Fruit fly (Drosophila melanogaster) whole organism, embryonic: ENCODE results near the gene PCNA2.

Source experiments
- ATbp ChIP-seq: fragments of 200-800 bp; sonication (Bioruptor generic); optimal IDR thresholded peaks from 2 replicates; lab custom pipeline; 2017; ENCODE audit warnings: missing biosample characterization, mild to moderate bottlenecking, missing genetic modification characterization, missing genetic modification reagents
- Atf6 ChIP-seq: fragments of 200-800 bp; sonication (Bioruptor generic); IDR thresholded peaks from 2 replicates; pipeline ENCODE4 v1.3.6; 2022; ENCODE audit warnings: missing biosample characterization, missing genetic modification characterization
- CG12219 ChIP-seq: fragments of 200-800 bp; sonication (Bioruptor generic); optimal IDR thresholded peaks from 3 replicates; lab custom pipeline; 2018; ENCODE audit warnings: missing biosample characterization, mild to moderate bottlenecking, missing genetic modification characterization
- CG12236 ChIP-seq: fragments of 200-800 bp; sonication (Bioruptor generic); optimal IDR thresholded peaks from 2 replicates; lab custom pipeline; 2016; ENCODE audit warnings: missing biosample characterization, missing genetic modification characterization
- CG13287 ChIP-seq: fragments of 200-800 bp; sonication (Bioruptor generic); IDR thresholded peaks from 2 replicates; pipeline ENCODE4 v1.3.6; 2022; ENCODE audit warnings: missing biosample characterization, missing genetic modification characterization; ENCODE audit not compliant: partially characterized antibody
- CG13894 ChIP-seq: fragments of 200-800 bp; sonication (Bioruptor generic); optimal IDR thresholded peaks from 3 replicates; lab custom pipeline; 2018; ENCODE audit warnings: missing biosample characterization, mild to moderate bottlenecking, missing genetic modification characterization, moderate library complexity
- CG16813 ChIP-seq: fragments of 200-800 bp; sonication (Bioruptor generic); IDR thresholded peaks from 3 replicates; pipeline ENCODE4 v1.3.6; 2022; ENCODE audit warnings: missing biosample characterization, missing genetic modification characterization; ENCODE audit not compliant: partially characterized antibody
- CG31224 ChIP-seq: fragments of 200-800 bp; sonication (Bioruptor generic); IDR thresholded peaks from 2 replicates; pipeline ENCODE4 v1.3.6; 2022; ENCODE audit warnings: missing biosample characterization, missing genetic modification characterization
- CG34224 ChIP-seq: fragments of 200-800 bp; sonication (Bioruptor generic); IDR thresholded peaks from 3 replicates; pipeline ENCODE4 v1.3.6; 2022; ENCODE audit warnings: missing biosample characterization, missing genetic modification characterization; ENCODE audit not compliant: partially characterized antibody
- CG4328 ChIP-seq: fragments of 200-800 bp; sonication (Bioruptor generic); optimal IDR thresholded peaks from 3 replicates; lab custom pipeline; 2017; ENCODE audit warnings: missing biosample characterization, missing genetic modification reagents, missing genetic modification characterization
- CG4360 ChIP-seq: fragments of 200-800 bp; sonication (Bioruptor generic); IDR thresholded peaks from 2 replicates; pipeline ENCODE4 v1.3.6; 2022; ENCODE audit warnings: missing biosample characterization, missing genetic modification characterization
- CG4404 ChIP-seq: fragments of 200-800 bp; sonication (Bioruptor generic); IDR thresholded peaks from 2 replicates; pipeline ENCODE4 v1.3.6; 2022; ENCODE audit warnings: missing biosample characterization, missing genetic modification characterization
- CG4820 ChIP-seq: fragments of 200-800 bp; sonication (Bioruptor generic); optimal IDR thresholded peaks from 3 replicates; lab custom pipeline; 2016; ENCODE audit warnings: missing biosample characterization, missing genetic modification characterization
- CG5245 ChIP-seq: fragments of 200-800 bp; sonication (Bioruptor generic); optimal IDR thresholded peaks from 3 replicates; lab custom pipeline; 2016; ENCODE audit warnings: missing biosample characterization, missing genetic modification characterization
- CG6175 ChIP-seq: fragments of 200-800 bp; sonication (Bioruptor generic); IDR thresholded peaks from 3 replicates; pipeline ENCODE4 v1.3.6; 2022; ENCODE audit warnings: missing biosample characterization, missing genetic modification characterization
- CG8478 ChIP-seq: fragments of >200 bp; optimal IDR thresholded peaks from 2 replicates; lab custom pipeline; 2018
- CG9437 ChIP-seq: fragments of 200-800 bp; sonication (Bioruptor generic); optimal IDR thresholded peaks from 2 replicates; lab custom pipeline; 2018; ENCODE audit warnings: missing biosample characterization, mild to moderate bottlenecking, missing genetic modification characterization
- CrebB ChIP-seq: fragments of 200-800 bp; sonication (Bioruptor generic); optimal IDR thresholded peaks from 3 replicates; lab custom pipeline; 2018; ENCODE audit warnings: missing biosample characterization, mild to moderate bottlenecking, missing genetic modification characterization
- HLHmδ ChIP-seq: fragments of 200-800 bp; sonication (Bioruptor generic); optimal IDR thresholded peaks from 2 replicates; lab custom pipeline; 2018; ENCODE audit warnings: missing biosample characterization, mild to moderate bottlenecking, missing genetic modification characterization, moderate library complexity
- Hmr ChIP-seq: fragments of 200-800 bp; sonication (Bioruptor generic); optimal IDR thresholded peaks from 3 replicates; lab custom pipeline; 2017; ENCODE audit warnings: mild to moderate bottlenecking, missing biosample characterization, missing genetic modification reagents, missing genetic modification characterization
- Hr78 ChIP-seq, 2 experiments: fragments of 200-800 bp in 1 of 2; fragments of >200 bp in 1 of 2; sonication (Bioruptor generic) in 1 of 2; optimal IDR thresholded peaks; 2 replicates each; lab custom pipeline; 2017 to 2019; ENCODE audit warnings: missing biosample characterization in 2 of 2, missing genetic modification characterization in 2 of 2, mild to moderate bottlenecking in 1 of 2, moderate library complexity in 1 of 2
- Med ChIP-seq: fragments of 200-800 bp; sonication (Bioruptor generic); peaks from one replicate; lab custom pipeline; 2016; ENCODE audit warnings: missing biosample characterization, missing genetic modification characterization, mild to moderate bottlenecking, inconsistent platforms, moderate library complexity
- Meics ChIP-seq: fragments of 200-800 bp; sonication (Bioruptor generic); optimal IDR thresholded peaks from 2 replicates; lab custom pipeline; 2017; ENCODE audit warnings: missing biosample characterization, mild to moderate bottlenecking, missing genetic modification characterization
- Opbp ChIP-seq: fragments of 200-800 bp; sonication (Bioruptor generic); IDR thresholded peaks from 3 replicates; pipeline ENCODE4 v1.3.6; 2022; ENCODE audit warnings: missing biosample characterization, missing genetic modification characterization; ENCODE audit not compliant: partially characterized antibody
- Taf1 ChIP-seq: fragments of 200-800 bp; sonication (Bioruptor generic); IDR thresholded peaks from 2 replicates; pipeline ENCODE4 v1.3.6; 2022; ENCODE audit warnings: missing biosample characterization, missing genetic modification characterization
- Xbp1 ChIP-seq: fragments of 200-800 bp; sonication (Bioruptor generic); optimal IDR thresholded peaks from 3 replicates; lab custom pipeline; 2016; ENCODE audit warnings: missing biosample characterization, mild to moderate bottlenecking, missing genetic modification characterization
- amos ChIP-seq: fragments of 200-800 bp; sonication (Bioruptor generic); IDR thresholded peaks from 2 replicates; pipeline ENCODE4 v1.3.6; 2022; ENCODE audit warnings: missing biosample characterization, missing genetic modification characterization; ENCODE audit not compliant: partially characterized antibody
- aop ChIP-seq: fragments of 200-800 bp; sonication (Bioruptor generic); IDR thresholded peaks from 2 replicates; pipeline ENCODE4 v1.3.6; 2022; ENCODE audit warnings: missing biosample characterization, missing genetic modification characterization
- ap ChIP-seq: fragments of 200-800 bp; sonication (Bioruptor generic); IDR thresholded peaks from 2 replicates; pipeline ENCODE4 v1.3.6; 2022; ENCODE audit warnings: missing biosample characterization, missing genetic modification characterization
- cg ChIP-seq: fragments of 200-800 bp; sonication (Bioruptor generic); optimal IDR thresholded peaks from 3 replicates; lab custom pipeline; 2019; ENCODE audit warnings: missing biosample characterization, mild to moderate bottlenecking, missing genetic modification characterization, moderate library complexity
- chinmo ChIP-seq: fragments of 200-800 bp; sonication (Bioruptor generic); IDR thresholded peaks from 4 replicates; pipeline ENCODE4 v1.3.6; 2022; ENCODE audit warnings: missing biosample characterization, missing genetic modification characterization; ENCODE audit not compliant: partially characterized antibody
- cwo ChIP-seq: fragments of 200-800 bp; sonication (Bioruptor generic); optimal IDR thresholded peaks from 3 replicates; lab custom pipeline; 2017; ENCODE audit warnings: missing biosample characterization, missing genetic modification characterization, mild to moderate bottlenecking, moderate library complexity, missing genetic modification reagents
- eyg ChIP-seq: fragments of 200-800 bp; sonication (Bioruptor generic); optimal IDR thresholded peaks from 3 replicates; lab custom pipeline; 2016; ENCODE audit warnings: missing biosample characterization, missing genetic modification characterization
- fru ChIP-seq: fragments of >200 bp; optimal IDR thresholded peaks from 2 replicates; lab custom pipeline; 2017
- gcm ChIP-seq: fragments of 200-800 bp; sonication (Bioruptor generic); optimal IDR thresholded peaks from 2 replicates; lab custom pipeline; 2019; ENCODE audit warnings: missing biosample characterization, mild to moderate bottlenecking, missing genetic modification characterization, moderate library complexity
- hbn ChIP-seq: fragments of 200-800 bp; sonication (Bioruptor generic); IDR thresholded peaks from 2 replicates; pipeline ENCODE4 v1.3.6; 2022; ENCODE audit warnings: missing biosample characterization, missing genetic modification characterization; ENCODE audit not compliant: partially characterized antibody
- kni ChIP-seq: fragments of 200-800 bp; sonication (Bioruptor generic); optimal IDR thresholded peaks from 3 replicates; lab custom pipeline; 2017; ENCODE audit warnings: mild to moderate bottlenecking, missing biosample characterization, missing genetic modification reagents, missing genetic modification characterization
- knrl ChIP-seq: fragments of 200-800 bp; sonication (Bioruptor generic); IDR thresholded peaks from 3 replicates; pipeline ENCODE4 v1.3.6; 2022; ENCODE audit warnings: missing biosample characterization, missing genetic modification characterization; ENCODE audit not compliant: partially characterized antibody
- lbe ChIP-seq: fragments of 200-800 bp; sonication (Bioruptor generic); optimal IDR thresholded peaks from 2 replicates; lab custom pipeline; 2016; ENCODE audit warnings: missing biosample characterization, mild to moderate bottlenecking, missing genetic modification characterization
- mirr ChIP-seq: fragments of 200-800 bp; sonication (Bioruptor generic); optimal IDR thresholded peaks from 3 replicates; lab custom pipeline; 2018; ENCODE audit warnings: missing biosample characterization, mild to moderate bottlenecking, missing genetic modification characterization
- onecut ChIP-seq: fragments of 200-800 bp; sonication (Bioruptor generic); IDR thresholded peaks from 2 replicates; pipeline ENCODE4 v1.3.6; 2022; ENCODE audit warnings: missing biosample characterization, missing genetic modification characterization
- pan ChIP-seq, 4 experiments: fragments of >200 bp in 3 of 4; fragments of 200-800 bp in 1 of 4; sonication (Bioruptor generic) in 1 of 4; optimal IDR thresholded peaks in 3 of 4; IDR thresholded peaks in 1 of 4; 2 replicates each; pipeline versions ENCODE4 v1.3.6 to Lab custom; 2017 to 2022; ENCODE audit warnings: missing biosample characterization in 2 of 4, missing genetic modification characterization in 2 of 4, mixed read lengths in 1 of 4
- rib ChIP-seq: fragments of 200-800 bp; sonication (Bioruptor generic); IDR thresholded peaks from 2 replicates; pipeline ENCODE4 v1.3.6; 2022; ENCODE audit warnings: missing biosample characterization, missing genetic modification characterization
- sd ChIP-seq: fragments of 200-800 bp; sonication (Bioruptor generic); optimal IDR thresholded peaks from 3 replicates; lab custom pipeline; 2018; ENCODE audit warnings: missing biosample characterization, mild to moderate bottlenecking, missing genetic modification characterization, moderate library complexity
- sima ChIP-seq: fragments of 200-800 bp; sonication (Bioruptor generic); optimal IDR thresholded peaks from 2 replicates; lab custom pipeline; 2016; ENCODE audit warnings: missing biosample characterization, missing genetic modification characterization
- tna ChIP-seq: fragments of 200-800 bp; sonication (Bioruptor generic); IDR thresholded peaks from 2 replicates; pipeline ENCODE4 v1.3.6; 2022; ENCODE audit warnings: missing biosample characterization, missing genetic modification characterization; ENCODE audit not compliant: partially characterized antibody
- ttk ChIP-seq: fragments of 200-800 bp; sonication (Bioruptor generic); IDR thresholded peaks from 2 replicates; pipeline ENCODE4 v2.1.2; 2022; ENCODE audit warnings: missing biosample characterization, missing genetic modification characterization
- z ChIP-seq: fragments of 200-800 bp; sonication (Bioruptor generic); IDR thresholded peaks from 3 replicates; pipeline ENCODE4 v1.3.6; 2022; ENCODE audit warnings: missing biosample characterization, missing genetic modification characterization

Gene PCNA2

dm6 chr2L:19574959-19575625 is 8.7 kb downstream of the PCNA2 start (continued):
- TF ChIP-seq sima (GFP tag; lab: Kevin White, UChicago) (no peak), CG13894 (peak; percentile 32), z (GFP tag; lab: Robert Waterston, UW) (peak; percentile 99), Hmr (GFP tag; lab: Kevin White, UChicago) (no peak), eyg (GFP tag; lab: Kevin White, UChicago) (no peak), Xbp1 (GFP tag; lab: Kevin White, UChicago) (no peak), Taf1 (GFP tag; lab: Robert Waterston, UW) (no peak), CG4404 (GFP tag; lab: Robert Waterston, UW) (no peak), Hr78 (GFP tag; optimal IDR thresholded peaks at IDR 0.05; lab: Kevin White, UChicago) (peak in 1 of 2 experiments; percentile 81), aop (peak; percentile 88), CG31224 (GFP tag; lab: Robert Waterston, UW) (no peak), CG9437 (peak; percentile 85), CG6175 (GFP tag; lab: Robert Waterston, UW) (peak; percentile 96), cg (GFP tag; lab: Kevin White, UChicago) (peak; percentile 98), onecut (GFP tag; lab: Robert Waterston, UW) (no peak), CG13287 (GFP tag; lab: Robert Waterston, UW) (peak; percentile 62; the same call in 1 of the 2 replicates), chinmo (GFP tag; lab: Robert Waterston, UW) (peak; percentile 100), amos (GFP tag; lab: Robert Waterston, UW) (peak; percentile 51; the same call in 1 of the 2 replicates), CG5245 (GFP tag; lab: Kevin White, UChicago) (no peak), sd (tag; lab: Kevin White, UChicago) (peak; percentile 86), lbe (GFP tag; lab: Kevin White, UChicago) (no peak), CG12219 (GFP tag; lab: Kevin White, UChicago) (no peak), gcm (GFP tag; lab: Kevin White, UChicago) (peak; percentile 92), ATbp (GFP tag; lab: Kevin White, UChicago) (peak; percentile 3), tna (peak; percentile 39; the same call in 1 of the 2 replicates), CrebB (tag; lab: Kevin White, UChicago) (no peak), CG4328 (GFP tag; lab: Kevin White, UChicago) (no peak), CG4820 (GFP tag; lab: Kevin White, UChicago) (no peak), CG4360 (GFP tag; lab: Robert Waterston, UW) (peak; percentile 99), mirr (GFP tag; lab: Kevin White, UChicago) (peak; percentile 35), CG34224 (GFP tag; lab: Robert Waterston, UW) (peak; percentile 56; the same call in 2 of the 3 replicates), HLHmδ (GFP tag; lab: Kevin White, UChicago) (peak; percentile 92), fru (lab: Kevin White, UChicago) (no peak), ttk (no peak), ap (GFP tag; lab: Robert Waterston, UW) (no peak), CG16813 (GFP tag; lab: Robert Waterston, UW) (peak; percentile 24; the same call in 1 of the 3 replicates), Opbp (GFP tag; lab: Robert Waterston, UW) (peak; percentile 61; the same call in 1 of the 3 replicates), kni (GFP tag; lab: Kevin White, UChicago) (peak; percentile 98), knrl (GFP tag; lab: Robert Waterston, UW) (no peak), Atf6 (GFP tag; lab: Robert Waterston, UW) (no peak), CG8478 (peak; percentile 91), CG12236 (GFP tag; lab: Kevin White, UChicago) (no peak), cwo (no peak), Med (no peak), Meics (GFP tag; lab: Kevin White, UChicago) (no peak), pan (optimal IDR thresholded peaks at IDR 0.05; lab: Kevin White, UChicago) (no peak), pan (GFP tag; optimal IDR thresholded peaks at IDR 0.05 in 1 of 2, IDR thresholded peaks at IDR 0.05 in 1 of 2) (no peak), hbn (GFP tag; lab: Robert Waterston, UW) (peak; percentile 25; the same call in 1 of the 2 replicates), rib (GFP tag; lab: Robert Waterston, UW) (peak; percentile 29; the same call in 1 of the 2 replicates)
